Fruit fly (Drosophila melanogaster): ENCODE measurements around the gene trn.

Gene trn

DNA sequence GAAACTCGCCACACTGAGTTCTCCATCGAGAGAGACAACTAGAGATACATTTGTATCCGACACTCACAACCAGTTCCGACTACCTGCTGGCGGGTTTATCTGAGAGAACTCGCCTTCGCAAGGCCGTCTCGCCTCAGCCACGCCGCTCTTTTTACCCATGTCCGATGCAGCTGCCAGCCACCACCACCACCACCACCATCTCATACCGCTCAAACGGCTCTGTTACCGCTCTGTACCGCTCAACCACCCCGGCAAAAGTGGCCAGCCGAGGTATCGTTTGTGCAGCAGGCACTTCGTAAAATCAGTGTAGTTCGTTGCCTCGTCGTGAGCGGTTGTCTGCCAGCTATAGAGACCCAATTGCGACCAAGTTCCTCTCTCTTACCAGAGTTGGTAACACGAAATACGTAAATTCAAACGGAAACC, at the start of gene trn:
Gene trn (plus strand): TSS at position 302 of the 423 bp plus-strand sequence.
- TF ChIP-seq spab (GFP tag; optimal IDR thresholded peaks at IDR 0.05) (no peak), Smox (GFP tag; optimal IDR thresholded peaks at IDR 0.05) (no peak), Blimp-1 (GFP tag; optimal IDR thresholded peaks at IDR 0.05) (no peak), vri (GFP tag; optimal IDR thresholded peaks at IDR 0.05) (peak; percentile 54), CG10669 (GFP tag; optimal IDR thresholded peaks at IDR 0.05) (no peak), CG10631 (GFP tag; optimal IDR thresholded peaks at IDR 0.05) (no peak), Hr4 (GFP tag; optimal IDR thresholded peaks at IDR 0.05) (no peak), CG11294 (GFP tag; IDR thresholded peaks at IDR 0.05) (no peak), Sox15 (GFP tag; optimal IDR thresholded peaks at IDR 0.05) (no peak), OdsH (GFP tag; optimal IDR thresholded peaks at IDR 0.05) (no peak), CG6854 (GFP tag; optimal IDR thresholded peaks at IDR 0.05) (no peak), CG32006 (GFP tag; optimal IDR thresholded peaks at IDR 0.05) (no peak), CG3919 (GFP tag; optimal IDR thresholded peaks at IDR 0.05) (peak; percentile 50), Eip75B (GFP tag; optimal IDR thresholded peaks at IDR 0.05) (no peak), achi (GFP tag; optimal IDR thresholded peaks at IDR 0.05) (peak; percentile 4), acj6 (GFP tag; optimal IDR thresholded peaks at IDR 0.05) (no peak), Hr39 (GFP tag; optimal IDR thresholded peaks at IDR 0.05) (peak; percentile 1), Ets21C (GFP tag; optimal IDR thresholded peaks at IDR 0.05) (no peak), CG34406 (GFP tag; optimal IDR thresholded peaks at IDR 0.05) (no peak), salr (GFP tag; optimal IDR thresholded peaks at IDR 0.05) (no peak), CG6792 (GFP tag; optimal IDR thresholded peaks at IDR 0.05) (no peak), esn (GFP tag; optimal IDR thresholded peaks at IDR 0.05) (peak; percentile 8), CG6808 (GFP tag; optimal IDR thresholded peaks at IDR 0.05) (peak; percentile 13), topi (GFP tag; optimal IDR thresholded peaks at IDR 0.05) (peak; percentile 4), CG1621 (tag; optimal IDR thresholded peaks at IDR 0.05) (peak; percentile 31), CG8632 (GFP tag; optimal IDR thresholded peaks at IDR 0.05) (no peak), svp (GFP tag) (no peak), lz (GFP tag; optimal IDR thresholded peaks at IDR 0.05) (no peak), CG6276 (GFP tag; optimal IDR thresholded peaks at IDR 0.05) (peak; percentile 7), Eip93F (GFP tag; optimal IDR thresholded peaks at IDR 0.05) (no peak), CG3032 (tag; optimal IDR thresholded peaks at IDR 0.05) (no peak), CG11902 (GFP tag; optimal IDR thresholded peaks at IDR 0.05) (no peak), fkh (GFP tag; optimal IDR thresholded peaks at IDR 0.05) (peak; percentile 24), fd59A (GFP tag; optimal IDR thresholded peaks at IDR 0.05) (no peak), CG9139 (GFP tag; optimal IDR thresholded peaks at IDR 0.05) (peak; percentile 1), Ets96B (tag; optimal IDR thresholded peaks at IDR 0.05) (no peak), Lpt (GFP tag; optimal IDR thresholded peaks at IDR 0.05) (no peak), eg (GFP tag; IDR thresholded peaks at IDR 0.05) (peak; percentile 71), Sox14 (GFP tag; optimal IDR thresholded peaks at IDR 0.05) (no peak), Eip78C (GFP tag) (peak; percentile 73), cyc (GFP tag; optimal IDR thresholded peaks at IDR 0.05) (no peak), fd85E (GFP tag; optimal IDR thresholded peaks at IDR 0.05) (no peak), CG8119 (GFP tag; IDR thresholded peaks at IDR 0.05) (peak; percentile 41; the same call in 1 of the 3 replicates), CG31627 (GFP tag; optimal IDR thresholded peaks at IDR 0.05) (no peak), CG11762 (GFP tag; optimal IDR thresholded peaks at IDR 0.05; ENCODE audit: insufficient read depth) (no peak), Sox102F (GFP tag; optimal IDR thresholded peaks at IDR 0.05) (peak; percentile 23), CG7368 (GFP tag; optimal IDR thresholded peaks at IDR 0.05) (no peak), net (GFP tag; optimal IDR thresholded peaks at IDR 0.05) (peak; percentile 42), dac (GFP tag; optimal IDR thresholded peaks at IDR 0.05) (peak; percentile 6), Gug (GFP tag; IDR thresholded peaks at IDR 0.05) (no peak), pdm3 (GFP tag; optimal IDR thresholded peaks at IDR 0.05) (no peak), Hr38 (GFP tag; optimal IDR thresholded peaks at IDR 0.05) (no peak), CG6163 (GFP tag; IDR thresholded peaks at IDR 0.05) (peak; percentile 38; the same call in 1 of the 3 replicates), CG8319 (GFP tag; optimal IDR thresholded peaks at IDR 0.05) (no peak)
